Fruit fly (Drosophila melanogaster) Kc167 (cell line): ENCODE results near the gene CG9682.

Experiments
- Myc ChIP-seq: fragments of >200 bp; optimal IDR thresholded peaks from 2 replicates; lab custom pipeline; 2017; ENCODE audit warnings: missing external identifiers
- Sin3A ChIP-seq: fragments of >200 bp; optimal IDR thresholded peaks from 2 replicates; lab custom pipeline; 2018; ENCODE audit warnings: missing external identifiers
- h ChIP-seq: fragments of >200 bp; optimal IDR thresholded peaks from 3 replicates; lab custom pipeline; 2018; ENCODE audit warnings: missing external identifiers
- insv ChIP-seq: fragments of >200 bp; optimal IDR thresholded peaks from 3 replicates; lab custom pipeline; 2018; ENCODE audit warnings: missing external identifiers
- psq ChIP-seq: fragments of >200 bp; optimal IDR thresholded peaks from 2 replicates; lab custom pipeline; 2017; ENCODE audit warnings: missing external identifiers
- ttk ChIP-seq: sonication (Bioruptor generic); optimal IDR thresholded peaks from 2 replicates; lab custom pipeline; 2017; ENCODE audit warnings: missing external identifiers

Gene CG9682

dm6 chr3R:30250496-30250978 is at the start of gene CG9682:
CG9682 (plus strand) TSS chr3R:30250928.
- TF ChIP-seq h (lab: Kevin White, UChicago) (no peak), ttk (lab: Kevin White, UChicago) (no peak), psq (no peak), Myc (no peak), Sin3A (lab: Kevin White, UChicago) (no peak), insv (lab: Kevin White, UChicago) (no peak)

- TF ChIP-seq psq (no peak), ttk (lab: Kevin White, UChicago) (no peak), Myc (no peak), insv (lab: Kevin White, UChicago) (no peak), h (lab: Kevin White, UChicago) (no peak), Sin3A (lab: Kevin White, UChicago) (no peak)
These were observed 49.7 kb upstream of the CG9682 start for dm6 chr3R:30201064-30201463.

- no peak for TF ChIP-seq Myc
These were observed 47.9 kb upstream of the CG9682 start, which contains the start of gene CG9743 for dm6 chr3R:30202898-30203103. CG9743 (minus strand) TSS chr3R:30202998.

dm6 chr3R:30203104-30203986 is 47.4 kb upstream of the CG9682 start:
- no peak for TF ChIP-seq Sin3A (lab: Kevin White, UChicago)
- TF ChIP-seq Myc, result no peak
- TF ChIP-seq ttk (lab: Kevin White, UChicago), result no peak
- no peak for TF ChIP-seq psq
- TF ChIP-seq insv (lab: Kevin White, UChicago), result no peak

dm6 chr3R:30204004-30204603 is 46.6 kb upstream of the CG9682 start:
- no peak for TF ChIP-seq Sin3A (lab: Kevin White, UChicago)

- TF ChIP-seq ttk (lab: Kevin White, UChicago) (no peak), h (lab: Kevin White, UChicago) (no peak), Myc (no peak), psq (no peak)
These were observed 44.8 kb upstream of the CG9682 start for dm6 chr3R:30205946-30206345.

- TF ChIP-seq Myc (no peak), insv (lab: Kevin White, UChicago) (no peak), psq (no peak), Sin3A (lab: Kevin White, UChicago) (no peak), ttk (lab: Kevin White, UChicago) (no peak), h (lab: Kevin White, UChicago) (no peak)
These were observed 42.7 kb upstream of the CG9682 start for dm6 chr3R:30208011-30208410.

dm6 chr3R:30208766-30209484 is 41.8 kb upstream of the CG9682 start, which contains the start of gene RpS7:
RpS7 (minus strand) TSS chr3R:30209020.
- no peak for TF ChIP-seq Myc
- TF ChIP-seq psq, result no peak
- no peak for TF ChIP-seq h (lab: Kevin White, UChicago)
- no peak for TF ChIP-seq insv (lab: Kevin White, UChicago)
- TF ChIP-seq Sin3A (lab: Kevin White, UChicago), result no peak
- TF ChIP-seq ttk (lab: Kevin White, UChicago), result no peak

- TF ChIP-seq psq (no peak), Myc (no peak), Sin3A (lab: Kevin White, UChicago) (no peak), insv (lab: Kevin White, UChicago) (no peak), h (lab: Kevin White, UChicago) (no peak), ttk (lab: Kevin White, UChicago) (no peak)
These were observed 41.1 kb upstream of the CG9682 start, which contains the start of gene Anp for dm6 chr3R:30209648-30210047. Anp (plus strand) TSS chr3R:30209948.

dm6 chr3R:30210560-30210959 is 40.2 kb upstream of the CG9682 start, which contains the start of gene CecA1:
CecA1 (plus strand) TSS chr3R:30210874.
- TF ChIP-seq h (lab: Kevin White, UChicago) (no peak), psq (no peak), ttk (lab: Kevin White, UChicago) (no peak), Sin3A (lab: Kevin White, UChicago) (no peak), Myc (no peak), insv (lab: Kevin White, UChicago) (no peak)

dm6 chr3R:30211856-30212255 is 38.9 kb upstream of the CG9682 start, which contains the start of gene CecA2:
CecA2 (plus strand) TSS chr3R:30212156.
- TF ChIP-seq h (lab: Kevin White, UChicago) (no peak), ttk (lab: Kevin White, UChicago) (no peak), Sin3A (lab: Kevin White, UChicago) (no peak), insv (lab: Kevin White, UChicago) (no peak), psq (no peak), Myc (no peak)

dm6 chr3R:30213697-30214096 is 37.0 kb upstream of the CG9682 start, which contains the start of gene CecB:
CecB (minus strand) TSS chr3R:30213797.
- TF ChIP-seq insv (lab: Kevin White, UChicago) (no peak), ttk (lab: Kevin White, UChicago) (no peak), Sin3A (lab: Kevin White, UChicago) (no peak), Myc (no peak), h (lab: Kevin White, UChicago) (no peak), psq (no peak)
